ENCODE assay signal across 2 worm cellular contexts in the genomic region with DNA sequence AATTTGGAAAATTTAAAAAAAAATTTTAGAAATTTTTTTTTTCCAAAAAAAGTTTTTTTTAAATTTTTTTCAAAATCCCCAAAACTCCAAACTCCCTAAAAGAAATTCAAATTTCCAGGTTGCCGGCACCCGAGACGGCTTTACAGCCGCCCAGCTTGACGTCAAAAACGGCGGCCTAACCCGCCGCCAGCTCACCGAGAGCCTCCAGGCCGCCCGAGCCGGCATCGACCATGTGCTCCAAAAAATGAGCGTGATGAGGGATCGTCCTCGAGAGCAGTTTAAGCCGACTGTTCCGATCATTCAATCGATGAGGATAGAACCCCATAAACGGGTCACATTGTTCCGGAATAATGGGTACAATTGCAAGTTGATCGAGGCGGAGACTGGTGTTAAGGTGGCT.
TF ChIP-seq lines count a peak whose summit lies in the region.

No protein-coding gene starts in this region.

TF ChIP-seq in whole organism, L4 larva, 104 proteins besides CTCF, POLR2A, EP300 and RAD21:
- no peak for TF ChIP-seq lsy-2 (tag; optimal IDR thresholded peaks at IDR 0.05; lab: Kevin White, UChicago)
- no peak for TF ChIP-seq nhr-25 (tag; optimal IDR thresholded peaks at IDR 0.05; lab: Kevin White, UChicago; ENCODE audit: borderline replicate concordance, insufficient read depth)
- peak; percentile 85 for TF ChIP-seq set-16 (GFP tag; IDR thresholded peaks at IDR 0.05; lab: Robert Waterston, UW)
- no peak for TF ChIP-seq hlh-30 (tag; optimal IDR thresholded peaks at IDR 0.05; lab: Kevin White, UChicago; ENCODE audit: insufficient read depth)
- no peak for TF ChIP-seq php-3 (GFP tag; IDR thresholded peaks at IDR 0.05; lab: Robert Waterston, UW)
- TF ChIP-seq daf-16 (GFP tag; optimal IDR thresholded peaks at IDR 0.05; lab: Kevin White, UChicago) = no peak
- TF ChIP-seq daf-16 (tag; optimal IDR thresholded peaks at IDR 0.05; lab: Kevin White, UChicago) = no peak
- no peak for TF ChIP-seq duxl-1 (tag; optimal IDR thresholded peaks at IDR 0.05; lab: Kevin White, UChicago; ENCODE audit: poor library complexity)
TF ChIP-seq in whole organism, L4 larva: peak in this region for 1.

TF ChIP-seq in whole organism, young adult, 124 proteins besides CTCF, POLR2A, EP300 and RAD21:
- no peak for TF ChIP-seq egl-44 (GFP tag; IDR thresholded peaks at IDR 0.05; lab: Robert Waterston, UW)
- TF ChIP-seq dpff-1 (tag; optimal IDR thresholded peaks at IDR 0.05; lab: Kevin White, UChicago) = no peak
- no peak for TF ChIP-seq ztf-18 (tag; optimal IDR thresholded peaks at IDR 0.05; lab: Kevin White, UChicago)
- no peak for TF ChIP-seq D2030.7 (GFP tag; IDR thresholded peaks at IDR 0.05; lab: Robert Waterston, UW)
- TF ChIP-seq die-1 (tag; optimal IDR thresholded peaks at IDR 0.05; lab: Kevin White, UChicago) = no peak
- TF ChIP-seq egrh-3 (GFP tag; IDR thresholded peaks at IDR 0.05; lab: Robert Waterston, UW) = peak; percentile 45; the same call in 1 of the 2 replicates
- no peak for TF ChIP-seq attf-3 (GFP tag; conservative IDR thresholded peaks at IDR 0.05; lab: Robert Waterston, UW)
- no peak for TF ChIP-seq lin-54 (GFP tag; optimal IDR thresholded peaks at IDR 0.05; lab: Kevin White, UChicago)
- TF ChIP-seq zfh-2 (GFP tag; conservative IDR thresholded peaks at IDR 0.05; lab: Robert Waterston, UW) = peak; percentile 76
- TF ChIP-seq lin-35 (GFP tag; optimal IDR thresholded peaks at IDR 0.05; lab: Kevin White, UChicago) = no peak
- TF ChIP-seq Y53F4B.3 (GFP tag; IDR thresholded peaks at IDR 0.05; lab: Robert Waterston, UW) = no peak
- TF ChIP-seq attf-5 (GFP tag; optimal IDR thresholded peaks at IDR 0.05; lab: Kevin White, UChicago) = no peak
- TF ChIP-seq ceh-40 (GFP tag; IDR thresholded peaks at IDR 0.05; lab: Robert Waterston, UW) = no peak
- TF ChIP-seq pha-4 (tag; optimal IDR thresholded peaks at IDR 0.05; lab: Kevin White, UChicago) = no peak
